Worm (Caenorhabditis elegans) whole organism, L4 larva: ENCODE data around the gene str-47.
A peak's percentile ranks its signal among the peaks of the same experiment; 100 is the strongest.

Source experiments
- Y48G9A.11 ChIP-seq: fragments of 200-800 bp; sonication (Bioruptor generic); IDR thresholded peaks from 2 replicates; pipeline ENCODE4 v1.3.6; 2022; ENCODE audit warnings: missing genetic modification reagents, missing genetic modification characterization, missing compliant biosample characterization
- Y75B8A.6 ChIP-seq: fragments of 200-800 bp; sonication (Bioruptor generic); IDR thresholded peaks from 2 replicates; pipeline ENCODE4 v1.3.6; 2022; ENCODE audit warnings: missing genetic modification reagents, missing genetic modification characterization, missing compliant biosample characterization
- ZK337.2 ChIP-seq: fragments of 200-800 bp; sonication (Bioruptor generic); IDR thresholded peaks from 2 replicates; pipeline ENCODE4 v1.3.6; 2022; ENCODE audit warnings: missing genetic modification reagents, missing genetic modification characterization, missing compliant biosample characterization
- aha-1 ChIP-seq: fragments of 150-350 bp; peaks from one replicate; lab custom pipeline; 2014; ENCODE audit warnings: missing biosample characterization, missing genetic modification characterization
- aly-2 ChIP-seq: sonication (generic microtip); optimal IDR thresholded peaks from 2 replicates; lab custom pipeline; 2018; ENCODE audit warnings: missing biosample characterization, missing genetic modification characterization
- attf-4 ChIP-seq: sonication (generic microtip); optimal IDR thresholded peaks from 3 replicates; lab custom pipeline; 2017; ENCODE audit warnings: missing biosample characterization, missing genetic modification characterization
- ceh-62 ChIP-seq: sonication (generic microtip); optimal IDR thresholded peaks from 2 replicates; lab custom pipeline; 2017; ENCODE audit warnings: missing biosample characterization, missing genetic modification characterization
- ctbp-1 ChIP-seq: fragments of 200-800 bp; sonication (Bioruptor generic); IDR thresholded peaks from 2 replicates; pipeline ENCODE4 v1.3.6; 2022; ENCODE audit warnings: missing genetic modification reagents, missing genetic modification characterization, missing compliant biosample characterization
- daf-16 ChIP-seq, 3 experiments: sonication (generic microtip); optimal IDR thresholded peaks; 2 replicates each; lab custom pipeline; 2016 to 2017; ENCODE audit warnings: missing genetic modification characterization in 3 of 3, missing genetic modification reagents in 3 of 3, mild to moderate bottlenecking in 2 of 3, missing compliant biosample characterization in 2 of 3, missing biosample characterization in 1 of 3, moderate library complexity in 1 of 3
- dmd-6 ChIP-seq: fragments of 200-800 bp; sonication (Bioruptor generic); IDR thresholded peaks from 2 replicates; pipeline ENCODE4 v1.3.6; 2022; ENCODE audit warnings: missing genetic modification reagents, missing genetic modification characterization, missing compliant biosample characterization
- dpl-1 ChIP-seq: fragments of 150-350 bp; optimal IDR thresholded peaks from 2 replicates; lab custom pipeline; 2014; ENCODE audit warnings: missing biosample characterization, missing genetic modification reagents, missing genetic modification characterization
- duxl-1 ChIP-seq: sonication (generic microtip); optimal IDR thresholded peaks from 2 replicates; lab custom pipeline; 2016; ENCODE audit warnings: mild to moderate bottlenecking, missing genetic modification characterization, moderate library complexity, missing compliant biosample characterization; ENCODE audit not compliant: poor library complexity
- dve-1 ChIP-seq: sonication (generic microtip); optimal IDR thresholded peaks from 2 replicates; lab custom pipeline; 2017; ENCODE audit warnings: antibody characterized with exemption, mild to moderate bottlenecking, missing genetic modification characterization, missing compliant biosample characterization; ENCODE audit not compliant: insufficient read depth
- fkh-10 ChIP-seq: fragments of 150-350 bp; optimal IDR thresholded peaks from 2 replicates; lab custom pipeline; 2014; ENCODE audit warnings: missing biosample characterization, missing genetic modification reagents, missing genetic modification characterization
- gei-8 ChIP-seq: fragments of 200-800 bp; sonication (Bioruptor generic); optimal IDR thresholded peaks from 2 replicates; lab custom pipeline; 2018; ENCODE audit warnings: mild to moderate bottlenecking, missing genetic modification characterization, missing compliant biosample characterization
- hlh-30 ChIP-seq: sonication (generic microtip); optimal IDR thresholded peaks from 2 replicates; lab custom pipeline; 2017; ENCODE audit warnings: antibody characterized with exemption, mild to moderate bottlenecking, missing genetic modification characterization, missing compliant biosample characterization; ENCODE audit not compliant: insufficient read depth
- lin-1 ChIP-seq: fragments of 200-800 bp; sonication (Bioruptor generic); IDR thresholded peaks from 2 replicates; pipeline ENCODE4 v1.3.6; 2022; ENCODE audit warnings: missing genetic modification reagents, missing genetic modification characterization, missing compliant biosample characterization
- lin-29 ChIP-seq: fragments of 200-800 bp; sonication (Bioruptor generic); IDR thresholded peaks from 2 replicates; pipeline ENCODE4 v1.3.6; 2022; ENCODE audit warnings: missing genetic modification reagents, missing genetic modification characterization, missing compliant biosample characterization
- lin-39 ChIP-seq: fragments of 150-350 bp; optimal IDR thresholded peaks from 2 replicates; lab custom pipeline; 2014; ENCODE audit warnings: missing biosample characterization, missing genetic modification reagents, missing genetic modification characterization
- lir-3 ChIP-seq: sonication (generic microtip); optimal IDR thresholded peaks from 2 replicates; lab custom pipeline; 2016; ENCODE audit warnings: mild to moderate bottlenecking, missing genetic modification characterization, missing compliant biosample characterization
- madf-5 ChIP-seq, 2 experiments: fragments of 200-800 bp; sonication (Bioruptor generic); IDR thresholded peaks; 2 replicates each; pipeline ENCODE4 v1.3.6; 2022; ENCODE audit warnings: missing compliant biosample characterization in 2 of 2, missing genetic modification characterization in 2 of 2
- mdl-1 ChIP-seq, 2 experiments: fragments of 150-350 bp in 1 of 2; sonication (generic microtip) in 1 of 2; optimal IDR thresholded peaks; 2 replicates each; lab custom pipeline; 2014 to 2017; ENCODE audit warnings: missing biosample characterization in 2 of 2, missing genetic modification characterization in 2 of 2
- mxl-3 ChIP-seq: fragments of 200-800 bp; sonication (Bioruptor generic); optimal IDR thresholded peaks from 2 replicates; lab custom pipeline; 2018; ENCODE audit warnings: mild to moderate bottlenecking, missing genetic modification characterization, missing compliant biosample characterization
- nhr-25 ChIP-seq: sonication (generic microtip); optimal IDR thresholded peaks from 2 replicates; lab custom pipeline; 2017; ENCODE audit warnings: missing genetic modification characterization, mild to moderate bottlenecking, missing compliant biosample characterization, antibody characterized with exemption, moderate library complexity, borderline replicate concordance; ENCODE audit not compliant: insufficient read depth
- nhr-28 ChIP-seq: fragments of 150-350 bp; optimal IDR thresholded peaks from 2 replicates; lab custom pipeline; 2014; ENCODE audit warnings: missing biosample characterization, missing genetic modification characterization
- nhr-48 ChIP-seq: sonication (generic microtip); optimal IDR thresholded peaks from 2 replicates; lab custom pipeline; 2016; ENCODE audit warnings: mild to moderate bottlenecking, missing genetic modification characterization, missing compliant biosample characterization
- nhr-77 ChIP-seq: fragments of 150-350 bp; optimal IDR thresholded peaks from 2 replicates; lab custom pipeline; 2014; ENCODE audit warnings: missing biosample characterization, missing genetic modification characterization
- pqm-1 ChIP-seq: sonication (generic microtip); optimal IDR thresholded peaks from 2 replicates; lab custom pipeline; 2017; ENCODE audit warnings: missing biosample characterization, missing genetic modification characterization
- rbr-2 ChIP-seq: sonication (generic microtip); optimal IDR thresholded peaks from 2 replicates; lab custom pipeline; 2016; ENCODE audit warnings: missing genotype, missing genetic modification characterization, missing compliant biosample characterization
- saeg-2 ChIP-seq: fragments of 200-800 bp; sonication (Bioruptor generic); IDR thresholded peaks from 2 replicates; pipeline ENCODE4 v1.3.6; 2022; ENCODE audit warnings: missing genetic modification reagents, missing genetic modification characterization, missing compliant biosample characterization
- sdz-12 ChIP-seq: fragments of 200-800 bp; sonication (Bioruptor generic); optimal IDR thresholded peaks from 2 replicates; lab custom pipeline; 2018; ENCODE audit warnings: mild to moderate bottlenecking, missing genetic modification characterization, missing compliant biosample characterization
- spr-3 ChIP-seq: fragments of 200-800 bp; sonication (Bioruptor generic); optimal IDR thresholded peaks from 2 replicates; lab custom pipeline; 2018; ENCODE audit warnings: mild to moderate bottlenecking, missing genetic modification characterization, missing compliant biosample characterization
- tag-97 ChIP-seq: fragments of 200-800 bp; sonication (Bioruptor generic); IDR thresholded peaks from 2 replicates; pipeline ENCODE4 v1.3.6; 2022; ENCODE audit warnings: missing genetic modification characterization, missing compliant biosample characterization
- unc-62 ChIP-seq, 3 experiments: fragments of 150-350 bp in 1 of 3; sonication (generic microtip); optimal IDR thresholded peaks in 2 of 3; peaks in 1 of 3; 1 replicate in 1 of 3; 2 replicates in 2 of 3; lab custom pipeline; 2014 to 2017; ENCODE audit warnings: missing biosample characterization in 3 of 3, missing genetic modification characterization in 3 of 3, missing genetic modification reagents in 3 of 3, missing genotype in 1 of 3

Gene str-47

DNA sequence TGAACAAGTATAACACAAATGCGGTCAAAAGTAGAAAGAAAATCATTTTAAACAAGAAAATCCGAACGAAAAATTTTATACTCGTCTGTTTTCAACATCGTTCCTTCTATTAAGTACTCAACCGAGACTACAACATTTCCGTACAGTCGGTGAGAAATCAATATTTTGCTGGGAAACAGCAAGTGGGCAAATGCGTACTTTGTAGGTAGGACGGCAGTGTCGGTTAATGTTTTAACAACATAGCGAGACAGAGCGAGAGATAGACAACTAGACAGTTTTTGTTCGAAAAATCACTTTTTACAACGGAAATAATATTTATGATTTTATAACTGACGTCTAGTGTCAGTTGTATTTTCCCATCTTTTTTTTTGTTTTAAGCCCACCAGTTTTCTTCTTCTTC lies 35.8 kb downstream of the str-47 start, which contains the start of gene cyp-33A1:
Gene cyp-33A1, minus strand, starts transcription at position 72 of the 400 bp plus-strand sequence.
- peak; percentile 51 for TF ChIP-seq dve-1 (tag; lab: Kevin White, UChicago)
- peak; percentile 100 for TF ChIP-seq nhr-28 (tag; lab: Kevin White, UChicago)
- peak; percentile 15 for TF ChIP-seq mxl-3
- no peak for TF ChIP-seq daf-16 (GFP tag; optimal IDR thresholded peaks at IDR 0.05; lab: Kevin White, UChicago)
- TF ChIP-seq daf-16 (tag; optimal IDR thresholded peaks at IDR 0.05; lab: Kevin White, UChicago) = peak; percentile 88
- peak; percentile 38 for TF ChIP-seq nhr-77 (tag; lab: Kevin White, UChicago)
- peak in 1 of 2 experiments; percentile 27 for TF ChIP-seq mdl-1 (tag; optimal IDR thresholded peaks at IDR 0.05; lab: Kevin White, UChicago)
- no peak for TF ChIP-seq aly-2 (tag; lab: Kevin White, UChicago)
- TF ChIP-seq attf-4 = no peak

DNA sequence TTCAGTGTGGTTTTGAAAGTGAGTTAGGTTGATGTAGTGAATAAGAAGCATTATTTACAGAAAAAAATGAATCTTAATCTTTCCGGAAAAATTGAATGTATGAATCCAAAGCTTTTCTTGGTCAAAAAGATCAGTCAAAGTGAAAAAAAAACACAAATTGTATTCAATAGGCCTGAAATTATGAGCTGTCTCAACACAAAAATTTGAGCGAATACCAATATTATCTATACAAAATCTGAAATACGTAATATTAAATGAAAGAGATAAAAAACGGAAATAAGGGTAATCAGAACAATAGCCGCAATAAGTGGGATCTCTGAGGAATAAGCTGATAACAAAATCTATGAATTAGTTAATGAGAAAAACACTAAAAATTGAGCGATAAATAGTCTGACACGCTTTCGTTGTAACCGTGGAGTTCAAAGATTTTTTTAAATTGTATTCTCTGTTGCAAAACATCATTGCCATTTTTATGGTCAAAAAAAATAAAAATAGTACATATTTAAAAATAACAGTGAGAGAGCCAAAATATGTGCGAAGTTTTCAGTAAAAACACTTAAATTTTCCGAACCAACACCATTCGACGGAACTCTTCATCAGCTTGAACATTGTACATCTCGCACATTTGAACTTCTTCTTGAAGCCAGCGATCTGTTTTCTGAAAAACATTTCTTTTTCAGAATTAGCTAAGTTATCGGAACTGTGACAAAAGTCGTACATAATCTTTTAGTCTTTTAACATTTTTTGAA lies 38.5 kb downstream of the str-47 start, which contains the start of gene sre-11:
Gene sre-11, minus strand, starts transcription at position 51 of the 749 bp plus-strand sequence.
- TF ChIP-seq gei-8 (GFP tag; lab: Kevin White, UChicago) (no peak), madf-5 (GFP tag; IDR thresholded peaks at IDR 0.05; lab: Robert Waterston, UW) (no peak), ceh-62 (tag; lab: Kevin White, UChicago) (no peak), unc-62 (GFP tag; optimal IDR thresholded peaks at IDR 0.05 in 1 of 2; lab: Kevin White, UChicago) (peak in 1 of 2 experiments; percentile 68), unc-62 (tag; optimal IDR thresholded peaks at IDR 0.05; lab: Kevin White, UChicago) (no peak)

DNA sequence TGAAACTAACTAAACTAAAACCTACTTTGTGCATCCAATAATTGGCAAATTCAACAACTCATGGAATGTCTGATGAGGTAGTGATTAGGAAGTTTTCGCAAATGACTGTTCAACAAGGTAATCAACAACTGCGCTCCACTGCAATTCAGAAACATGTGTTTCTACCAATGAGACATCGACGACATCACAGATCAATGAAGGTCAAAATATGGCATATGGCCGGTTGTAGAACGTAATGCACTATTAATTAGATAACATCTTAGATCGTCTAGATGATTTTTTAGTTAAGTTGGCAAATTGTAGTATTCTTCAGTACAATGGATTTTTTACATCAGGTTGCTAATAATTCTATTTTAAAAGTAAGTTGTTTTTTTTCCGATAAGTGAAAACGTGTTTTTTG lies 40.6 kb downstream of the str-47 start, which contains the start of the genes nhr-94 and nhr-152:
Gene nhr-94, minus strand, starts transcription at position 147 of the 400 bp plus-strand sequence.
Gene nhr-152, plus strand, starts transcription at position 162 of the 400 bp plus-strand sequence.
- TF ChIP-seq nhr-25 (tag; lab: Kevin White, UChicago) (peak; percentile 0), rbr-2 (tag; lab: Kevin White, UChicago) (no peak), hlh-30 (peak; percentile 58), nhr-48 (tag; lab: Kevin White, UChicago) (no peak), dpl-1 (GFP tag; lab: Kevin White, UChicago) (no peak), attf-4 (no peak), nhr-28 (tag; lab: Kevin White, UChicago) (peak; percentile 46), fkh-10 (no peak), mxl-3 (peak; percentile 59), pqm-1 (tag; lab: Kevin White, UChicago) (no peak), Y75B8A.6 (GFP tag; lab: Robert Waterston, UW) (no peak), lin-29 (GFP tag; lab: Robert Waterston, UW) (no peak), spr-3 (no peak), sdz-12 (GFP tag; lab: Kevin White, UChicago) (no peak), aha-1 (tag; lab: Kevin White, UChicago) (peak; percentile 60), dmd-6 (GFP tag; lab: Robert Waterston, UW) (no peak), lir-3 (no peak), tag-97 (GFP tag; lab: Robert Waterston, UW) (no peak), ZK337.2 (GFP tag; lab: Robert Waterston, UW) (no peak), duxl-1 (tag; lab: Kevin White, UChicago) (no peak), ctbp-1 (GFP tag; lab: Robert Waterston, UW) (no peak), lin-1 (GFP tag; lab: Robert Waterston, UW) (no peak), saeg-2 (no peak), lin-39 (no peak), Y48G9A.11 (GFP tag; lab: Robert Waterston, UW) (no peak)
